Fruit fly (Drosophila melanogaster) whole organism, embryonic: ENCODE measurements around the gene CG12054.

Source experiments
- ATbp ChIP-seq: fragments of 200-800 bp; sonication (Bioruptor generic); optimal IDR thresholded peaks from 2 replicates; lab custom pipeline; 2017; ENCODE audit warnings: missing biosample characterization, mild to moderate bottlenecking, missing genetic modification characterization, missing genetic modification reagents
- Abd-B ChIP-seq: fragments of 200-800 bp; sonication (Bioruptor generic); optimal IDR thresholded peaks from 2 replicates; lab custom pipeline; 2018; ENCODE audit warnings: missing biosample characterization, mild to moderate bottlenecking, missing genetic modification characterization, moderate library complexity
- Aef1 ChIP-seq: fragments of 200-800 bp; sonication (Bioruptor generic); IDR thresholded peaks from 3 replicates; pipeline ENCODE4 v1.3.6; 2022; ENCODE audit warnings: missing biosample characterization, missing genetic modification characterization
- Atf3 ChIP-seq: fragments of 200-800 bp; sonication (Bioruptor generic); optimal IDR thresholded peaks from 3 replicates; lab custom pipeline; 2016; ENCODE audit warnings: missing biosample characterization, missing genetic modification characterization
- B-H1 ChIP-seq: fragments of 200-800 bp; sonication (Bioruptor generic); IDR thresholded peaks from 3 replicates; pipeline ENCODE4 v1.3.6; 2022; ENCODE audit warnings: missing biosample characterization, missing genetic modification characterization
- CG10274 ChIP-seq: fragments of 200-800 bp; sonication (Bioruptor generic); optimal IDR thresholded peaks from 3 replicates; lab custom pipeline; 2017; ENCODE audit warnings: missing biosample characterization, mild to moderate bottlenecking, missing genetic modification characterization
- CG10321 ChIP-seq: fragments of 200-800 bp; sonication (Bioruptor generic); IDR thresholded peaks from 2 replicates; pipeline ENCODE4 v1.3.6; 2022; ENCODE audit warnings: missing biosample characterization, missing genetic modification characterization
- CG11504 ChIP-seq: fragments of 200-800 bp; sonication (Bioruptor generic); optimal IDR thresholded peaks from 3 replicates; lab custom pipeline; 2019; ENCODE audit warnings: missing biosample characterization, mild to moderate bottlenecking, missing genetic modification characterization, moderate library complexity
- CG12391 ChIP-seq: fragments of 200-800 bp; sonication (Bioruptor generic); optimal IDR thresholded peaks from 3 replicates; lab custom pipeline; 2018; ENCODE audit warnings: missing biosample characterization, mild to moderate bottlenecking, missing genetic modification characterization, moderate library complexity
- CG12769 ChIP-seq: fragments of 200-800 bp; sonication (Bioruptor generic); optimal IDR thresholded peaks from 2 replicates; lab custom pipeline; 2019; ENCODE audit warnings: missing biosample characterization, mild to moderate bottlenecking, missing genetic modification characterization, moderate library complexity
- CG13624 ChIP-seq: fragments of 200-800 bp; sonication (Bioruptor generic); optimal IDR thresholded peaks from 2 replicates; lab custom pipeline; 2016; ENCODE audit warnings: missing biosample characterization, missing genetic modification characterization
- CG15011 ChIP-seq: fragments of 200-800 bp; sonication (Bioruptor generic); optimal IDR thresholded peaks from 3 replicates; lab custom pipeline; 2018; ENCODE audit warnings: missing biosample characterization, mild to moderate bottlenecking, missing genetic modification characterization
- CG15479 ChIP-seq: fragments of 200-800 bp; sonication (Bioruptor generic); optimal IDR thresholded peaks from 3 replicates; lab custom pipeline; 2019; ENCODE audit warnings: missing biosample characterization, mild to moderate bottlenecking, missing genetic modification characterization, moderate library complexity
- CG1832 ChIP-seq: fragments of 200-800 bp; sonication (Bioruptor generic); optimal IDR thresholded peaks from 2 replicates; lab custom pipeline; 2017; ENCODE audit warnings: missing biosample characterization, mild to moderate bottlenecking, missing genetic modification characterization, inconsistent platforms
- CG18764 ChIP-seq: fragments of 200-800 bp; sonication (Bioruptor generic); optimal IDR thresholded peaks from 3 replicates; lab custom pipeline; 2016; ENCODE audit warnings: missing biosample characterization, missing genetic modification characterization
- CG2712 ChIP-seq: fragments of 200-800 bp; optimal IDR thresholded peaks from 3 replicates; lab custom pipeline; 2019; ENCODE audit warnings: missing biosample characterization, mild to moderate bottlenecking, missing genetic modification characterization, moderate library complexity
- CG3726 ChIP-seq: fragments of 200-800 bp; sonication (Bioruptor generic); IDR thresholded peaks from 3 replicates; pipeline ENCODE4, ENCODE4 v1.3.6; 2022; ENCODE audit warnings: missing biosample characterization, missing genetic modification characterization
- CG4404 ChIP-seq: fragments of 200-800 bp; sonication (Bioruptor generic); IDR thresholded peaks from 2 replicates; pipeline ENCODE4 v1.3.6; 2022; ENCODE audit warnings: missing biosample characterization, missing genetic modification characterization
- CG4707 ChIP-seq: fragments of 200-800 bp; sonication (Bioruptor generic); optimal IDR thresholded peaks from 2 replicates; lab custom pipeline; 2018; ENCODE audit warnings: missing biosample characterization, mild to moderate bottlenecking, missing genetic modification characterization, moderate library complexity
- CG7556 ChIP-seq: fragments of 200-800 bp; sonication (Bioruptor generic); optimal IDR thresholded peaks from 2 replicates; lab custom pipeline; 2017; ENCODE audit warnings: missing biosample characterization, mild to moderate bottlenecking, missing genetic modification characterization
- CG8944 ChIP-seq: fragments of 200-800 bp; sonication (Bioruptor generic); optimal IDR thresholded peaks from 3 replicates; lab custom pipeline; 2016; ENCODE audit warnings: missing biosample characterization, missing genetic modification characterization
- CHES-1-like ChIP-seq: fragments of 200-800 bp; sonication (Bioruptor generic); optimal IDR thresholded peaks from 2 replicates; lab custom pipeline; 2016; ENCODE audit warnings: missing biosample characterization, missing genetic modification characterization
- CTCF ChIP-seq: fragments of 200-800 bp; sonication (Bioruptor generic); optimal IDR thresholded peaks from 2 replicates; lab custom pipeline; 2017; ENCODE audit warnings: missing biosample characterization, mild to moderate bottlenecking, missing genetic modification characterization, moderate library complexity
- Deaf1 ChIP-seq: fragments of 200-800 bp; optimal IDR thresholded peaks from 3 replicates; lab custom pipeline; 2019; ENCODE audit warnings: missing biosample characterization, mild to moderate bottlenecking, missing genetic modification characterization, moderate library complexity
- Dek ChIP-seq: fragments of 200-800 bp; sonication (Bioruptor generic); optimal IDR thresholded peaks from 3 replicates; lab custom pipeline; 2019; ENCODE audit warnings: missing biosample characterization, mild to moderate bottlenecking, missing genetic modification characterization, moderate library complexity
- E2f2 ChIP-seq: fragments of 200-800 bp; sonication (Bioruptor generic); IDR thresholded peaks from 2 replicates; pipeline ENCODE4 v1.3.6; 2022; ENCODE audit warnings: missing biosample characterization, missing genetic modification characterization
- Fer2 ChIP-seq: fragments of 200-800 bp; sonication (Bioruptor generic); optimal IDR thresholded peaks from 2 replicates; lab custom pipeline; 2018; ENCODE audit warnings: missing biosample characterization, mild to moderate bottlenecking, missing genetic modification characterization, moderate library complexity
- HLH3B ChIP-seq: fragments of 200-800 bp; sonication (Bioruptor generic); IDR thresholded peaks from 2 replicates; pipeline ENCODE4 v1.3.6; 2022; ENCODE audit warnings: missing biosample characterization, missing genetic modification characterization
- HmgD ChIP-seq: fragments of 200-800 bp; sonication (Bioruptor generic); optimal IDR thresholded peaks from 3 replicates; lab custom pipeline; 2016; ENCODE audit warnings: missing biosample characterization, missing genetic modification characterization
- Lim3 ChIP-seq: fragments of 200-800 bp; sonication (Bioruptor generic); IDR thresholded peaks from 2 replicates; pipeline ENCODE4 v1.3.6; 2022; ENCODE audit warnings: missing biosample characterization, missing genetic modification characterization
- Mrtf ChIP-seq: fragments of 200-800 bp; sonication (Bioruptor generic); IDR thresholded peaks from 3 replicates; pipeline ENCODE4 v1.3.6; 2022; ENCODE audit warnings: missing biosample characterization, missing genetic modification characterization
- Optix ChIP-seq: fragments of 200-800 bp; sonication (Bioruptor generic); IDR thresholded peaks from 3 replicates; pipeline ENCODE4 v1.3.6; 2022; ENCODE audit warnings: missing biosample characterization, missing genetic modification characterization
- Pdp1 ChIP-seq, 2 experiments: fragments of 200-800 bp; sonication (Bioruptor generic); optimal IDR thresholded peaks; 3 replicates each; lab custom pipeline; 2016; ENCODE audit warnings: missing biosample characterization in 2 of 2, missing genetic modification characterization in 2 of 2, mild to moderate bottlenecking in 1 of 2, moderate library complexity in 1 of 2
- Side ChIP-seq: fragments of 200-800 bp; sonication (Bioruptor generic); optimal IDR thresholded peaks from 2 replicates; lab custom pipeline; 2016; ENCODE audit warnings: missing biosample characterization, missing genetic modification characterization
- dimm ChIP-seq: fragments of 200-800 bp; sonication (Bioruptor generic); IDR thresholded peaks from 2 replicates; pipeline ENCODE4 v1.3.6; 2022; ENCODE audit warnings: missing biosample characterization, missing genetic modification characterization
- disco-r ChIP-seq: fragments of 200-800 bp; sonication (Bioruptor generic); optimal IDR thresholded peaks from 2 replicates; lab custom pipeline; 2016; ENCODE audit warnings: missing biosample characterization, missing genetic modification characterization
- dpn ChIP-seq, 2 experiments: fragments of 200-800 bp; sonication (Bioruptor generic); optimal IDR thresholded peaks; 3 replicates each; lab custom pipeline; 2016; ENCODE audit warnings: missing biosample characterization in 2 of 2, missing genetic modification characterization in 2 of 2
- hb ChIP-seq: fragments of 200-800 bp; sonication (Bioruptor generic); IDR thresholded peaks from 3 replicates; pipeline ENCODE4 v1.3.6; 2022; ENCODE audit warnings: missing biosample characterization, missing genetic modification characterization; ENCODE audit not compliant: partially characterized antibody
- kay ChIP-seq: fragments of 200-800 bp; sonication (Bioruptor generic); optimal IDR thresholded peaks from 2 replicates; lab custom pipeline; 2016; ENCODE audit warnings: missing biosample characterization, missing genetic modification characterization
- maf-S ChIP-seq: fragments of 200-800 bp; sonication (Bioruptor generic); optimal IDR thresholded peaks from 2 replicates; lab custom pipeline; 2016; ENCODE audit warnings: missing biosample characterization, missing genetic modification characterization
- mam ChIP-seq: fragments of 200-800 bp; sonication (Bioruptor generic); optimal IDR thresholded peaks from 3 replicates; lab custom pipeline; 2016; ENCODE audit warnings: missing biosample characterization, missing genetic modification characterization
- nerfin-2 ChIP-seq: fragments of 200-800 bp; sonication (Bioruptor generic); IDR thresholded peaks from 2 replicates; pipeline ENCODE4 v1.3.6; 2022; ENCODE audit warnings: missing biosample characterization, missing genetic modification characterization; ENCODE audit not compliant: partially characterized antibody
- onecut ChIP-seq: fragments of 200-800 bp; sonication (Bioruptor generic); IDR thresholded peaks from 2 replicates; pipeline ENCODE4 v1.3.6; 2022; ENCODE audit warnings: missing biosample characterization, missing genetic modification characterization
- pita ChIP-seq: fragments of 200-800 bp; sonication (Bioruptor generic); optimal IDR thresholded peaks from 2 replicates; lab custom pipeline; 2017; ENCODE audit warnings: missing biosample characterization, mild to moderate bottlenecking, missing genetic modification characterization
- pzg ChIP-seq: fragments of 200-800 bp; sonication (Bioruptor generic); optimal IDR thresholded peaks from 3 replicates; lab custom pipeline; 2018; ENCODE audit warnings: missing biosample characterization, mild to moderate bottlenecking, missing genetic modification characterization, moderate library complexity
- ranshi ChIP-seq: fragments of 200-800 bp; sonication (Bioruptor generic); IDR thresholded peaks from 2 replicates; pipeline ENCODE4 v1.3.6; 2022; ENCODE audit warnings: missing biosample characterization, missing genetic modification characterization
- sd ChIP-seq: fragments of 200-800 bp; sonication (Bioruptor generic); optimal IDR thresholded peaks from 3 replicates; lab custom pipeline; 2018; ENCODE audit warnings: missing biosample characterization, mild to moderate bottlenecking, missing genetic modification characterization, moderate library complexity
- sens-2 ChIP-seq: fragments of 200-800 bp; sonication (Bioruptor generic); IDR thresholded peaks from 2 replicates; pipeline ENCODE4 v1.3.6; 2022; ENCODE audit warnings: missing biosample characterization, missing genetic modification characterization
- wek ChIP-seq: fragments of 200-800 bp; sonication (Bioruptor generic); optimal IDR thresholded peaks from 3 replicates; lab custom pipeline; 2018; ENCODE audit warnings: missing biosample characterization, mild to moderate bottlenecking, missing genetic modification characterization, moderate library complexity
- wor ChIP-seq: fragments of 200-800 bp; sonication (Bioruptor generic); IDR thresholded peaks from 2 replicates; pipeline ENCODE4 v1.3.6; 2022; ENCODE audit warnings: missing biosample characterization, missing genetic modification characterization

Gene CG12054

dm6 chr3R:31220456-31221336 is at the start of gene CG12054:
CG12054 (plus strand) TSS chr3R:31220702.
- peak; percentile 59 for TF ChIP-seq sd (tag; lab: Kevin White, UChicago)
- TF ChIP-seq Mrtf, result no peak
- peak; percentile 16 for TF ChIP-seq CG13624 (GFP tag; lab: Kevin White, UChicago)
- TF ChIP-seq Abd-B (GFP tag; lab: Kevin White, UChicago), result peak; percentile 59
- peak; percentile 91 for TF ChIP-seq pzg (GFP tag; lab: Kevin White, UChicago)
- peak; percentile 3 for TF ChIP-seq CG12391 (tag; lab: Kevin White, UChicago)
- TF ChIP-seq wor (GFP tag; lab: Robert Waterston, UW), result no peak
- no peak for TF ChIP-seq onecut
- TF ChIP-seq CG2712 (tag; lab: Kevin White, UChicago), result peak; percentile 1
- TF ChIP-seq CG15011, result no peak
- TF ChIP-seq dimm (GFP tag; lab: Robert Waterston, UW), result no peak
- TF ChIP-seq CG12769 (tag; lab: Kevin White, UChicago), result peak; percentile 9
- TF ChIP-seq CG3726 (GFP tag; lab: Robert Waterston, UW), result no peak
- TF ChIP-seq CG1832 (GFP tag; lab: Kevin White, UChicago), result no peak
- no peak for TF ChIP-seq Aef1
- no peak for TF ChIP-seq Lim3
- no peak for TF ChIP-seq mam (GFP tag; lab: Kevin White, UChicago)
- no peak for TF ChIP-seq ATbp
- TF ChIP-seq sens-2 (GFP tag; lab: Robert Waterston, UW), result no peak
- peak; percentile 23 for TF ChIP-seq CG11504
- TF ChIP-seq hb (GFP tag; lab: Robert Waterston, UW), result no peak
- no peak for TF ChIP-seq CG7556
- TF ChIP-seq HLH3B (GFP tag; lab: Robert Waterston, UW), result no peak
- TF ChIP-seq CHES-1-like, result no peak
- TF ChIP-seq CG4707 (GFP tag; lab: Kevin White, UChicago), result no peak
- no peak for TF ChIP-seq disco-r (GFP tag; lab: Kevin White, UChicago)
- TF ChIP-seq CTCF (GFP tag; lab: Kevin White, UChicago), result peak; percentile 60
- peak in 1 of 2 experiments; percentile 0 for TF ChIP-seq dpn (GFP tag; optimal IDR thresholded peaks at IDR 0.05; lab: Kevin White, UChicago)
- no peak for TF ChIP-seq Optix (GFP tag; lab: Robert Waterston, UW)
- peak in 1 of 2 experiments; percentile 100 for TF ChIP-seq Pdp1 (GFP tag; optimal IDR thresholded peaks at IDR 0.05; lab: Kevin White, UChicago)
- no peak for TF ChIP-seq B-H1 (GFP tag; lab: Robert Waterston, UW)
- TF ChIP-seq wek (GFP tag; lab: Kevin White, UChicago), result no peak
- no peak for TF ChIP-seq Fer2
- no peak for TF ChIP-seq CG8944 (GFP tag; lab: Kevin White, UChicago)
- peak; percentile 54 for TF ChIP-seq pita
- no peak for TF ChIP-seq maf-S (GFP tag; lab: Kevin White, UChicago)
- TF ChIP-seq ranshi, result no peak
- TF ChIP-seq CG15479, result peak; percentile 93
- no peak for TF ChIP-seq CG18764 (GFP tag; lab: Kevin White, UChicago)
- TF ChIP-seq Deaf1 (tag; lab: Kevin White, UChicago), result peak; percentile 0
- peak; percentile 5 for TF ChIP-seq Side
- TF ChIP-seq E2f2 (GFP tag; lab: Robert Waterston, UW), result no peak
- no peak for TF ChIP-seq CG4404 (GFP tag; lab: Robert Waterston, UW)
- no peak for TF ChIP-seq HmgD (GFP tag; lab: Kevin White, UChicago)
- TF ChIP-seq Atf3 (GFP tag; lab: Kevin White, UChicago), result no peak
- TF ChIP-seq kay (GFP tag; lab: Kevin White, UChicago), result no peak
- TF ChIP-seq CG10321, result no peak
- TF ChIP-seq nerfin-2 (GFP tag; lab: Robert Waterston, UW), result no peak
- TF ChIP-seq Dek (tag; lab: Kevin White, UChicago), result peak; percentile 12
- no peak for TF ChIP-seq CG10274
